Fruit fly (Drosophila melanogaster): ENCODE measurements around the gene RpL27A.

DNA sequence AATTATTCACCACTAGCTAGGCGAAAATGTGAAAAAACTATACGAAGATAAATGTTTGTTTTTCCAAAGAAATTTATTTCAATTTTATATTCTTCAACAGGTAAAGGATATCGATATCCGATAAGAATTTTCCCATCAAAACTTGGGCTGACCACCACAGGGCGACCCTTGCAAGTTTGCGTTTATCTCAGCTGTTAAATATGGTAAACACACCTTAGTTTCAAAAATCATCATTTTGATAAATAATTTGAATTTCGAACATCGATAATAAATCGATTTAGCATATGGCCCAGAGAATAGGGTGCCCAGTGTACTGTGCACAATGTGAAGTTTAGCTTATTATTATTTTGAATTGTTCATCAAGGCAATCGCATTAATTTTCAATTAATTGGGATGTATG is 5.2 kb upstream of the RpL27A start, which contains the start of the genes CG15443 and Paris:
- no peak for TF ChIP-seq CG16779 (tag; optimal IDR thresholded peaks at IDR 0.05)
- no peak for TF ChIP-seq topi (GFP tag; optimal IDR thresholded peaks at IDR 0.05)
- peak; percentile 36 for TF ChIP-seq fkh (GFP tag; optimal IDR thresholded peaks at IDR 0.05)
- no peak for TF ChIP-seq dsx (GFP tag; optimal IDR thresholded peaks at IDR 0.05; ENCODE audit: poor library complexity, severe bottlenecking)
- no peak for TF ChIP-seq CG4318 (GFP tag; optimal IDR thresholded peaks at IDR 0.05)
- TF ChIP-seq dac (GFP tag; optimal IDR thresholded peaks at IDR 0.05): no peak

Data from whole organism, prepupa.